Fruit fly (Drosophila melanogaster) Kc167 (cell line): Measurements from ENCODE around the gene Ssdp.

Experiments used
- Myc ChIP-seq: fragments of >200 bp; optimal IDR thresholded peaks from 2 replicates; lab custom pipeline; 2017; ENCODE audit warnings: missing external identifiers
- Sin3A ChIP-seq: fragments of >200 bp; optimal IDR thresholded peaks from 2 replicates; lab custom pipeline; 2018; ENCODE audit warnings: missing external identifiers
- h ChIP-seq: fragments of >200 bp; optimal IDR thresholded peaks from 3 replicates; lab custom pipeline; 2018; ENCODE audit warnings: missing external identifiers
- insv ChIP-seq: fragments of >200 bp; optimal IDR thresholded peaks from 3 replicates; lab custom pipeline; 2018; ENCODE audit warnings: missing external identifiers
- psq ChIP-seq: fragments of >200 bp; optimal IDR thresholded peaks from 2 replicates; lab custom pipeline; 2017; ENCODE audit warnings: missing external identifiers
- ttk ChIP-seq: sonication (Bioruptor generic); optimal IDR thresholded peaks from 2 replicates; lab custom pipeline; 2017; ENCODE audit warnings: missing external identifiers

Gene Ssdp

DNA sequence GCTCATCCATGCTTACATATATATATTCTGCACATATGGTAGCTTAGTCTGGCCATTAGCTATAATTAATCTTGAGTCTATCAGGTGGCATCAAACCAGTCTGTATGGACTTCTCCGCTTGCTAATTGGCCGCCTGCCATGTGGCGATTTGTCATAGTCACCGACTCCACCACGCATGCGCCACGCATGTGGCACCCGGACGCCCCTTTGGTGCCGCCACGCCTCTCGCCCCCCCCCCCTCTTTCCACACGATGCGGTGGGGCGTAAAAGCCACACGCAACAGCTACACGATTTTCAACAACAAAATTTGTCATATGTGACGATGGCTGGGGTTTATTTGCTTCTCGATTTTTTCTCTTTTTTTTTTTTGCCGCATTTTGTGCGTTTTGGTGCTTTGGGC is 45.7 kb downstream of the Ssdp start:
- TF ChIP-seq Myc (lab: Kevin White, UChicago) = no peak
- TF ChIP-seq insv (lab: Kevin White, UChicago) = no peak
- no peak for TF ChIP-seq h (lab: Kevin White, UChicago)
- no peak for TF ChIP-seq ttk (lab: Kevin White, UChicago)
- no peak for TF ChIP-seq Sin3A (lab: Kevin White, UChicago)
- TF ChIP-seq psq = no peak

DNA sequence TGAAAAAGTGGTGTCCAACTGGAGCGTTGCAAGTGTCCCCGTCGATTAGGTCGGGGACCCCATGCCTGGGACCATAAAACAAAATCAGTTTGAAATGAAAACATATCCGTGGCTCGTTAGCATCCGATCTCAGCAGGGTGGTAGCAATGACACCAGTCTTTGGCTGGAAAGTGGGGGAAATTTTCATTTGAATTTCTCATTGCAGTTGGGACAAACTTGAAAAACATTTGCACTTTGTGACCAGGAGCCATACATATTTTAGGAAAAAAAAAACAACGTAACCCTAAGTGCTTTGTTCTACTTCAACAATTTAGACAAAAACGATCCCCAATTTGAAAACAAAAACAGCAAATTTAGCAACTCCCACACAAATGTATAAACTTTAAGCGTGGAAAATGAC is 47.6 kb downstream of the Ssdp start, which contains the start of gene CG14316:
Gene CG14316, plus strand, starts transcription at position 301 of the 400 bp plus-strand sequence.
- TF ChIP-seq ttk (lab: Kevin White, UChicago) (no peak), h (lab: Kevin White, UChicago) (no peak), insv (lab: Kevin White, UChicago) (no peak), Sin3A (lab: Kevin White, UChicago) (no peak), psq (no peak), Myc (lab: Kevin White, UChicago) (no peak)

DNA sequence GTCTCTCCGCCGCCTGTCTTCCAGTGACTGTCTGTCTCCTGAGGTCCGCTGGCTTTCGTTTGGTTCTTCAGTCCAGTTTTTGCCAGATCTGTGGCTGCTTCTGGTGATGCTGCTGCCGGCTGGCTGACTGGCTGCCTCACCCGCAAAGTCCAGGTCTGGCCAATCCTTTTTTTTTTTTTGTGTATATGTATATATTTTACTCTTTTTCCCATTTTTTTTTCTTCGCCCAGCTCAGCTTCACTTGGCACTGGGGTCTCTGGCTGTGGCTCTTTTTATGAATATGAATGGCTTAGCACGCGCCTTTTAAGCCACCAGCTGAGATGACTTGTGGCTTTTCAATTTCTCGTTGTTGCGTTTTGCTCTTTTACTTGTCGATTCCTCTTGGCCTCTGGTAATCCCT is 52.8 kb downstream of the Ssdp start:
- TF ChIP-seq psq = no peak
- TF ChIP-seq h (lab: Kevin White, UChicago) = no peak
- no peak for TF ChIP-seq insv (lab: Kevin White, UChicago)
- TF ChIP-seq Sin3A (lab: Kevin White, UChicago) = no peak
- TF ChIP-seq Myc (lab: Kevin White, UChicago) = no peak
- TF ChIP-seq ttk (lab: Kevin White, UChicago) = no peak

DNA sequence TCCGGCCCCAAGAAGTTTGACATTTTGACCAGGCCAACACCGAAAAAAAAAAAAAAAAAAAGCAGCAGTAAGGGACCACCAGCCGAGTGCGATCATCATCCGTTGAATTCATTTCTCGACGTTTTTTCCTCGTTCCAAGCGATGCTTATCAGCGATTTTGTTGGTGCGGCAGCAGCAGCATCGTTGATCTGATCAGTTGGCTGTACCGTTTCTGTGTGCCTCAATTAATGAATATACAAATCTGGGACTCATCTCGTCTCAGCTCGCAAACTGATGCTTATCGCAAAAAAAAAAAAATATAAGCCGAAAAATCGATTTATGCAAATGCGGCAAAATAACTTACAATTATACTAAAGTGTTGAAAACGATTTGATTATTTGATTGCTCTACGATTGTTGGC is 54.5 kb downstream of the Ssdp start:
- TF ChIP-seq psq = no peak
- no peak for TF ChIP-seq Myc (lab: Kevin White, UChicago)
- TF ChIP-seq ttk (lab: Kevin White, UChicago) = no peak
- TF ChIP-seq insv (lab: Kevin White, UChicago) = no peak
- no peak for TF ChIP-seq h (lab: Kevin White, UChicago)
- TF ChIP-seq Sin3A (lab: Kevin White, UChicago) = no peak
